Worm (Caenorhabditis elegans): Measurements from ENCODE around the gene ecps-2.

- no peak for TF ChIP-seq ztf-23 (GFP tag; IDR thresholded peaks at IDR 0.05)
- TF ChIP-seq flt-1 (GFP tag; IDR thresholded peaks at IDR 0.05): no peak
- no peak for TF ChIP-seq cog-1 (tag; optimal IDR thresholded peaks at IDR 0.05)
- no peak for TF ChIP-seq ztf-29 (GFP tag; IDR thresholded peaks at IDR 0.05)
- TF ChIP-seq tab-1 (GFP tag; IDR thresholded peaks at IDR 0.05): no peak
- TF ChIP-seq klf-2 (GFP tag; conservative IDR thresholded peaks at IDR 0.05): no peak
- TF ChIP-seq T22C8.4 (GFP tag; IDR thresholded peaks at IDR 0.05): no peak
- no peak for TF ChIP-seq med-1 (GFP tag; optimal IDR thresholded peaks at IDR 0.05; ENCODE audit: insufficient read depth)
These were observed 38.6 kb downstream of the ecps-2 start for ce11 chrIII:10481497-10481896.
